Worm (Caenorhabditis elegans) whole organism, L1 larva: ENCODE results near the gene K09A9.6.

Source experiments
- C04F5.9 ChIP-seq: sonication (generic microtip); optimal IDR thresholded peaks from 2 replicates; lab custom pipeline; 2016; ENCODE audit warnings: missing genetic modification characterization, missing compliant biosample characterization
- C16A3.4 ChIP-seq: fragments of 150-350 bp; optimal IDR thresholded peaks from 2 replicates; lab custom pipeline; 2014; ENCODE audit warnings: missing biosample characterization, missing genetic modification characterization
- C34B4.2 ChIP-seq: sonication (generic microtip); optimal IDR thresholded peaks from 2 replicates; lab custom pipeline; 2017; ENCODE audit warnings: mild to moderate bottlenecking, missing genetic modification characterization, missing compliant biosample characterization
- F16B12.6 ChIP-seq: fragments of 150-350 bp; optimal IDR thresholded peaks from 2 replicates; lab custom pipeline; 2014; ENCODE audit warnings: missing biosample characterization, missing genetic modification characterization
- Y116A8C.19 ChIP-seq: sonication (generic microtip); optimal IDR thresholded peaks from 2 replicates; lab custom pipeline; 2016; ENCODE audit warnings: missing compliant biosample characterization, missing genetic modification characterization, borderline replicate concordance
- aha-1 ChIP-seq: fragments of 150-350 bp; optimal IDR thresholded peaks from 2 replicates; lab custom pipeline; 2014; ENCODE audit warnings: missing biosample characterization, missing genetic modification characterization
- alr-1 ChIP-seq: fragments of 200-800 bp; sonication (Bioruptor generic); optimal IDR thresholded peaks from 2 replicates; lab custom pipeline; 2018; ENCODE audit warnings: borderline replicate concordance, mild to moderate bottlenecking, missing genetic modification characterization, missing compliant biosample characterization
- aly-2 ChIP-seq: fragments of 150-350 bp; optimal IDR thresholded peaks from 2 replicates; lab custom pipeline; 2014; ENCODE audit warnings: missing biosample characterization, missing genetic modification characterization
- ama-1 ChIP-seq: fragments of 150-350 bp; optimal IDR thresholded peaks from 2 replicates; lab custom pipeline; 2014
- blmp-1 ChIP-seq: fragments of 150-350 bp; optimal IDR thresholded peaks from 2 replicates; lab custom pipeline; 2014; ENCODE audit warnings: missing biosample characterization, missing genetic modification characterization
- ceh-82 ChIP-seq, 3 experiments: fragments of 150-350 bp in 1 of 3; sonication (generic microtip) in 2 of 3; optimal IDR thresholded peaks; 2 replicates each; lab custom pipeline; 2014 to 2017; ENCODE audit warnings: missing biosample characterization in 3 of 3, missing genetic modification characterization in 3 of 3
- efl-1 ChIP-seq, 4 experiments: fragments of 150-350 bp; optimal IDR thresholded peaks in 3 of 4; peaks in 1 of 4; 1 replicate in 1 of 4; 2 replicates in 3 of 4; lab custom pipeline; 2014; ENCODE audit warnings: missing biosample characterization in 2 of 4, missing genetic modification characterization in 2 of 4, missing genetic modification reagents in 2 of 4
- egl-27 ChIP-seq, 2 experiments: fragments of 150-350 bp in 1 of 2; sonication (generic microtip); optimal IDR thresholded peaks; 3 replicates each; lab custom pipeline; 2017 to 2018; ENCODE audit warnings: missing biosample characterization in 2 of 2, missing genetic modification characterization in 2 of 2, missing genetic modification reagents in 2 of 2
- elt-2 ChIP-seq: sonication (generic microtip); optimal IDR thresholded peaks from 2 replicates; lab custom pipeline; 2016; ENCODE audit warnings: missing genetic modification characterization, mild to moderate bottlenecking, inconsistent platforms, missing compliant biosample characterization, missing genetic modification reagents
- elt-3 ChIP-seq, 6 experiments: fragments of 150-350 bp in 1 of 6; sonication (generic microtip); optimal IDR thresholded peaks; 2 replicates each; lab custom pipeline; 2017 to 2018; ENCODE audit warnings: missing biosample characterization in 6 of 6, missing genetic modification characterization in 6 of 6, inconsistent platforms in 1 of 6
- ets-5 ChIP-seq: fragments of 200-800 bp; sonication (Bioruptor generic); IDR thresholded peaks from 2 replicates; pipeline ENCODE4 v1.3.6; 2022; ENCODE audit warnings: missing genetic modification characterization, missing compliant biosample characterization
- fkh-10 ChIP-seq: sonication (generic microtip); optimal IDR thresholded peaks from 2 replicates; lab custom pipeline; 2017; ENCODE audit warnings: missing biosample characterization, missing genetic modification reagents, missing genetic modification characterization
- fkh-4 ChIP-seq: sonication (generic microtip); optimal IDR thresholded peaks from 2 replicates; lab custom pipeline; 2016; ENCODE audit warnings: missing compliant biosample characterization, missing genetic modification characterization, borderline replicate concordance
- grh-1 ChIP-seq: fragments of 200-800 bp; sonication (Bioruptor generic); IDR thresholded peaks from 2 replicates; pipeline ENCODE4 v1.3.6; 2022; ENCODE audit warnings: missing genetic modification reagents, missing genetic modification characterization, missing compliant biosample characterization
- hlh-17 ChIP-seq: fragments of 200-800 bp; sonication (Bioruptor generic); optimal IDR thresholded peaks from 2 replicates; lab custom pipeline; 2018; ENCODE audit warnings: missing genetic modification characterization, mild to moderate bottlenecking, missing compliant biosample characterization, moderate library complexity, borderline replicate concordance
- hlh-4 ChIP-seq: sonication (generic microtip); optimal IDR thresholded peaks from 2 replicates; lab custom pipeline; 2016; ENCODE audit warnings: mild to moderate bottlenecking, missing genetic modification characterization, missing compliant biosample characterization
- hpl-2 ChIP-seq: fragments of 150-350 bp; optimal IDR thresholded peaks from 2 replicates; lab custom pipeline; 2014; ENCODE audit warnings: missing biosample characterization, missing genetic modification reagents, missing genetic modification characterization
- isw-1 ChIP-seq: fragments of 200-800 bp; sonication (Bioruptor generic); IDR thresholded peaks from 2 replicates; pipeline ENCODE4 v1.3.6; 2022; ENCODE audit warnings: missing genetic modification characterization, missing compliant biosample characterization
- jun-1 ChIP-seq: fragments of 150-350 bp; optimal IDR thresholded peaks from 2 replicates; lab custom pipeline; 2014; ENCODE audit warnings: missing biosample characterization, missing genetic modification reagents, missing genetic modification characterization
- lin-13 ChIP-seq: fragments of 150-350 bp; optimal IDR thresholded peaks from 2 replicates; lab custom pipeline; 2014; ENCODE audit warnings: missing biosample characterization, missing genetic modification reagents, missing genetic modification characterization
- lin-15B ChIP-seq: fragments of 150-350 bp; sonication (generic microtip); optimal IDR thresholded peaks from 3 replicates; lab custom pipeline; 2014; ENCODE audit warnings: missing biosample characterization, missing genetic modification characterization
- lir-3 ChIP-seq: sonication (generic microtip); optimal IDR thresholded peaks from 2 replicates; lab custom pipeline; 2016; ENCODE audit warnings: mild to moderate bottlenecking, missing genetic modification characterization, moderate library complexity, missing compliant biosample characterization; ENCODE audit not compliant: poor library complexity
- lsy-2 ChIP-seq, 2 experiments: fragments of 150-350 bp; optimal IDR thresholded peaks; 2 replicates each; lab custom pipeline; 2014; ENCODE audit warnings: missing biosample characterization in 2 of 2, missing genetic modification characterization in 2 of 2
- mab-9 ChIP-seq: fragments of 200-800 bp; sonication (Bioruptor generic); IDR thresholded peaks from 2 replicates; pipeline ENCODE4 v1.3.6; 2022; ENCODE audit warnings: missing genetic modification reagents, missing genetic modification characterization, missing compliant biosample characterization
- mdl-1 ChIP-seq, 2 experiments: fragments of 150-350 bp; optimal IDR thresholded peaks; 2 replicates each; lab custom pipeline; 2014 to 2017; ENCODE audit warnings: missing biosample characterization in 2 of 2, missing genetic modification characterization in 2 of 2, inconsistent platforms in 1 of 2
- mep-1 ChIP-seq: fragments of 150-350 bp; optimal IDR thresholded peaks from 2 replicates; lab custom pipeline; 2014; ENCODE audit warnings: missing biosample characterization, missing genetic modification characterization
- nhr-11 ChIP-seq: fragments of 150-350 bp; optimal IDR thresholded peaks from 2 replicates; lab custom pipeline; 2014; ENCODE audit warnings: missing biosample characterization, missing genetic modification characterization
- nhr-19 ChIP-seq: fragments of 200-800 bp; sonication (Bioruptor generic); conservative IDR thresholded peaks from 2 replicates; pipeline ENCODE4 v1.3.6; 2022; ENCODE audit warnings: missing genetic modification characterization, missing compliant biosample characterization
- nhr-237 ChIP-seq: fragments of 150-350 bp; optimal IDR thresholded peaks from 2 replicates; lab custom pipeline; 2014; ENCODE audit warnings: missing biosample characterization, missing genetic modification characterization
- nhr-28 ChIP-seq: fragments of 150-350 bp; optimal IDR thresholded peaks from 2 replicates; lab custom pipeline; 2014; ENCODE audit warnings: missing biosample characterization, missing genetic modification characterization
- nhr-47 ChIP-seq: sonication (generic microtip); optimal IDR thresholded peaks from 2 replicates; lab custom pipeline; 2016; ENCODE audit warnings: mild to moderate bottlenecking, missing genetic modification characterization, moderate library complexity, missing compliant biosample characterization
- nhr-77 ChIP-seq: fragments of 150-350 bp; optimal IDR thresholded peaks from 2 replicates; lab custom pipeline; 2014; ENCODE audit warnings: missing biosample characterization, missing genetic modification characterization
- nhr-84 ChIP-seq: sonication (generic microtip); optimal IDR thresholded peaks from 2 replicates; lab custom pipeline; 2017; ENCODE audit warnings: missing biosample characterization, missing genetic modification characterization
- nhr-85 ChIP-seq: sonication (generic microtip); peaks from one replicate; lab custom pipeline; 2016; ENCODE audit warnings: missing genetic modification characterization, inconsistent platforms, missing compliant biosample characterization
- nhr-90 ChIP-seq: sonication (generic microtip); optimal IDR thresholded peaks from 2 replicates; lab custom pipeline; 2016; ENCODE audit warnings: mild to moderate bottlenecking, missing genetic modification characterization, missing compliant biosample characterization; ENCODE audit not compliant: poor library complexity
- pax-3 ChIP-seq: fragments of 200-800 bp; sonication (Bioruptor generic); optimal IDR thresholded peaks from 2 replicates; lab custom pipeline; 2018; ENCODE audit warnings: mild to moderate bottlenecking, missing genetic modification characterization, moderate library complexity, missing compliant biosample characterization
- pqm-1 ChIP-seq: sonication (generic microtip); optimal IDR thresholded peaks from 3 replicates; lab custom pipeline; 2017; ENCODE audit warnings: missing biosample characterization, missing genetic modification characterization
- snpc-4 ChIP-seq: fragments of 150-350 bp; optimal IDR thresholded peaks from 2 replicates; lab custom pipeline; 2014; ENCODE audit warnings: missing biosample characterization, missing genetic modification characterization
- sup-37 ChIP-seq: fragments of 200-800 bp; sonication (Bioruptor generic); optimal IDR thresholded peaks from 2 replicates; lab custom pipeline; 2018; ENCODE audit warnings: mild to moderate bottlenecking, missing genetic modification characterization, missing compliant biosample characterization
- swsn-7 ChIP-seq: sonication (generic microtip); optimal IDR thresholded peaks from 2 replicates; lab custom pipeline; 2016; ENCODE audit warnings: missing genetic modification characterization, missing compliant biosample characterization
- tbx-2 ChIP-seq: sonication (generic microtip); optimal IDR thresholded peaks from 2 replicates; lab custom pipeline; 2016; ENCODE audit warnings: missing genetic modification characterization, missing compliant biosample characterization
- tlp-1 ChIP-seq: fragments of 150-350 bp; optimal IDR thresholded peaks from 2 replicates; lab custom pipeline; 2014; ENCODE audit warnings: missing biosample characterization, missing genetic modification characterization
- unc-130 ChIP-seq: fragments of 150-350 bp; optimal IDR thresholded peaks from 2 replicates; lab custom pipeline; 2017; ENCODE audit warnings: missing biosample characterization, missing genetic modification characterization, inconsistent platforms
- unc-30 ChIP-seq: sonication (generic microtip); optimal IDR thresholded peaks from 2 replicates; lab custom pipeline; 2017; ENCODE audit warnings: missing biosample characterization, missing genetic modification characterization
- unc-62 ChIP-seq: fragments of 150-350 bp; optimal IDR thresholded peaks from 2 replicates; lab custom pipeline; 2014; ENCODE audit warnings: missing biosample characterization, missing genetic modification reagents, missing genetic modification characterization
- unc-86 ChIP-seq: sonication (generic microtip); optimal IDR thresholded peaks from 2 replicates; lab custom pipeline; 2016; ENCODE audit warnings: missing genetic modification characterization, missing compliant biosample characterization
- zag-1 ChIP-seq: fragments of 150-350 bp; optimal IDR thresholded peaks from 2 replicates; lab custom pipeline; 2014; ENCODE audit warnings: missing biosample characterization, missing genetic modification characterization

Gene K09A9.6

DNA sequence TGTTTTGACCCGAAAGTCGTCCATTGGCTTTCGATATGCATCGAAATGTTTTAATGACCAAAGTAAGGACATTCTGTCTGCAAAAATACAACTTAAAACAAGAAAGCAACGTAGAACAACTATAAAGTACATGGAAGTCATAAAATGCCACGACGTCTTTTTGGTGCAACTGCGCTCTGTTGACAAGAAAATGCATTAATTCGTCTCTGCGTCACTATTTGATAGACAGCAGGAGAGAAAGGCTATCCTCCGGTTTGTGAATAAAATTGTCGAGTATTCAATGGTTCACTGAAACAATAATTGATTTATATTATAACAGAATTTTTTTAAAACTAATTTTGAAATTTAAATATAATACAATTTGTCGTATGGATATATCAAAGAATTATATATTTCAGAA lies 39.4 kb downstream of the K09A9.6 start, which contains the start of gene ergi-3 (continued):
- TF ChIP-seq C16A3.4 (tag; lab: Kevin White, UChicago) = peak; percentile 73

DNA sequence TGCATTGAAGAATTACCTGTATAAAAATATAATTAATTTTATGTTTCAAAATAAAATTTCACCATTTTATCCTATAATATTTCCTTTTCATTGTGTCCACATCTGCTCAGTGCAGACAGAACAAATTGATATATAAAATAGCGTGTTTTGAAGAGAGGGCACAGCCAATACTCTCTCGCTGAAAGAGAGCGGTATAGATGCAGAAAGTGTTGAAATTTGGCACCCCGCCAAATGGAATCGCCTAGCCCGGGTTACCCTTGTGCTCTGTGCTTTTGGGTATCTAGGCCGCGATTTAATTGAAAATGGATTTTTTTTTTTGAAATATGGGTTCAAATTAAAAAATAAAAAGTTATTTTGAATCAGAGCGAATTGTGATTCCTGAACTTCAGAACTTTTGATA lies 40.1 kb downstream of the K09A9.6 start:
- TF ChIP-seq Y116A8C.19 (tag; lab: Kevin White, UChicago) = no peak
- TF ChIP-seq jun-1 (tag; lab: Kevin White, UChicago) = no peak
- no peak for TF ChIP-seq nhr-19
- no peak for TF ChIP-seq elt-3 (tag; optimal IDR thresholded peaks at IDR 0.05; lab: Kevin White, UChicago)
- TF ChIP-seq C04F5.9 = no peak
- TF ChIP-seq unc-62 = no peak
- no peak for TF ChIP-seq tlp-1
- TF ChIP-seq elt-2 (tag; lab: Kevin White, UChicago) = no peak
- TF ChIP-seq mdl-1 (tag; optimal IDR thresholded peaks at IDR 0.05; lab: Kevin White, UChicago) = no peak
- no peak for TF ChIP-seq nhr-85
- no peak for TF ChIP-seq aha-1 (tag; lab: Kevin White, UChicago)
- TF ChIP-seq pqm-1 (tag; lab: Kevin White, UChicago) = no peak
- TF ChIP-seq hpl-2 (GFP tag; lab: Kevin White, UChicago) = no peak
- no peak for TF ChIP-seq unc-130 (tag; lab: Kevin White, UChicago)
- no peak for TF ChIP-seq alr-1
- peak in 1 of 2 experiments; percentile 21 for TF ChIP-seq efl-1 (optimal IDR thresholded peaks at IDR 0.05; lab: Kevin White, UChicago)
- no peak for TF ChIP-seq efl-1 (GFP tag; optimal IDR thresholded peaks at IDR 0.05 in 1 of 2; lab: Kevin White, UChicago)
- no peak for TF ChIP-seq lin-13 (GFP tag; lab: Kevin White, UChicago)
- TF ChIP-seq nhr-77 (tag; lab: Kevin White, UChicago) = no peak
- no peak for TF ChIP-seq F16B12.6
- TF ChIP-seq isw-1 (GFP tag; lab: Robert Waterston, UW) = no peak
- TF ChIP-seq egl-27 (tag; optimal IDR thresholded peaks at IDR 0.05; lab: Kevin White, UChicago) = no peak
- TF ChIP-seq mab-9 (GFP tag; lab: Robert Waterston, UW) = no peak
- TF ChIP-seq snpc-4 (tag; lab: Kevin White, UChicago) = no peak
- TF ChIP-seq fkh-10 (GFP tag; lab: Kevin White, UChicago) = no peak
- TF ChIP-seq blmp-1 (tag; lab: Kevin White, UChicago) = no peak
- no peak for TF ChIP-seq aly-2
- peak; percentile 41 for TF ChIP-seq nhr-47 (tag; lab: Kevin White, UChicago)
- no peak for TF ChIP-seq sup-37 (GFP tag; lab: Kevin White, UChicago)
- peak; percentile 29 for TF ChIP-seq mep-1 (tag; lab: Kevin White, UChicago)
- TF ChIP-seq grh-1 (GFP tag; lab: Robert Waterston, UW) = no peak
- TF ChIP-seq pax-3 (tag; lab: Kevin White, UChicago) = no peak
- no peak for TF ChIP-seq fkh-4 (tag; lab: Kevin White, UChicago)
- no peak for TF ChIP-seq nhr-28 (tag; lab: Kevin White, UChicago)
- TF ChIP-seq nhr-90 = no peak
- no peak for TF ChIP-seq ets-5 (GFP tag; lab: Robert Waterston, UW)
- TF ChIP-seq nhr-84 (tag; lab: Kevin White, UChicago) = no peak
- no peak for TF ChIP-seq ama-1 (lab: Kevin White, UChicago)
- TF ChIP-seq lin-15B (tag; lab: Kevin White, UChicago) = no peak
- TF ChIP-seq nhr-11 (tag; lab: Kevin White, UChicago) = no peak
- TF ChIP-seq unc-86 (tag; lab: Kevin White, UChicago) = no peak
- no peak for TF ChIP-seq tbx-2 (tag; lab: Kevin White, UChicago)
- TF ChIP-seq lir-3 (tag; lab: Kevin White, UChicago) = no peak
- TF ChIP-seq nhr-237 (tag; lab: Kevin White, UChicago) = no peak
- no peak for TF ChIP-seq C34B4.2 (tag; lab: Kevin White, UChicago)
- TF ChIP-seq lsy-2 (tag; optimal IDR thresholded peaks at IDR 0.05; lab: Kevin White, UChicago) = peak in 1 of 2 experiments; percentile 36
- no peak for TF ChIP-seq unc-30 (tag; lab: Kevin White, UChicago)
- TF ChIP-seq hlh-4 (tag; lab: Kevin White, UChicago) = no peak
- TF ChIP-seq hlh-17 = no peak
- TF ChIP-seq swsn-7 (tag; lab: Kevin White, UChicago) = peak; percentile 15
- no peak for TF ChIP-seq zag-1 (tag; lab: Kevin White, UChicago)
- TF ChIP-seq ceh-82 (tag; optimal IDR thresholded peaks at IDR 0.05; lab: Kevin White, UChicago) = peak in 2 of 3 experiments; percentile 4 to 46
